Worm (Caenorhabditis elegans): ENCODE data around the gene C25A8.2.

C25A8.2 gene

DNA sequence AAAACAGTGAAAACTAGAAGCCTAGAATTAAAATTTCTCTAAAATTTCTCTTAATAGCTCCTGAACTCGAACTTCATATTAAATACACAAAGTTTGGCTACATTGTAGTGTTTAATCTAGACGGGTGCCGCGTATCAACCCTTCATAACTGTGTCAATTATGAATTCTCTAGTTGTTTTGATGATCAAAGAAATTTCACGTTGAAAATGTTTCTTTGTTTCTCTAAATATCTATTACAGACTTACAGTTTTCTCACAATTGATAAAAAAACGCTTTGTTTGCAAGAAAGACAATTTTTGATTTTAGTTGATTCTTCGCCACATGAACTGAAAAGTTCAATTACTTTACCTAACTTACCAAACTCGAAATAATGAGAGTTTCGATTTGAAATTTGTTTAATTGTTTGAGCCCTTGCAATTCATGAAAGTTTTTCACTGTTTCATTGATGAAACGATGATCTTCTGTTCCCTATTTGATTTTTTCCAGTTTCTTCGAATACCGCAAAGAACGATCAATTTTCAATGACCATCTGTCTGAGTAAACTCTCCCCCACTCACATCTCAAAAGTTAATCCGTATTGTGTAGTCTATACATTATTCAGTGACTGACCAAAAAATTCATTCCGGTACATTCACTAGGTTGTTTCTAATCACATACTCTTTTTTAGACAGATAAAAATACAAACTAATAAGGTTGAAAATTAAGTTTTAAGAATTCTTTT lies 37.2 kb downstream of the C25A8.2 start:
- TF ChIP-seq nhr-19 (GFP tag; conservative IDR thresholded peaks at IDR 0.05) (peak; percentile 96), ets-5 (GFP tag; IDR thresholded peaks at IDR 0.05) (no peak), ces-1 (GFP tag; optimal IDR thresholded peaks at IDR 0.05) (no peak), C16A3.4 (tag; optimal IDR thresholded peaks at IDR 0.05) (no peak), lin-39 (tag; optimal IDR thresholded peaks at IDR 0.05) (no peak), ama-1 (optimal IDR thresholded peaks at IDR 0.05) (no peak), nhr-11 (tag; optimal IDR thresholded peaks at IDR 0.05) (no peak), dsc-1 (tag; optimal IDR thresholded peaks at IDR 0.05) (no peak), C34B4.2 (tag; optimal IDR thresholded peaks at IDR 0.05) (no peak), zip-4 (GFP tag; optimal IDR thresholded peaks at IDR 0.05) (no peak), unc-62 (GFP tag; optimal IDR thresholded peaks at IDR 0.05) (no peak), mab-9 (GFP tag; IDR thresholded peaks at IDR 0.05) (no peak), hlh-4 (tag; optimal IDR thresholded peaks at IDR 0.05) (no peak), ztf-11 (tag; optimal IDR thresholded peaks at IDR 0.05) (no peak), tbx-2 (tag; optimal IDR thresholded peaks at IDR 0.05) (no peak), nhr-71 (tag; optimal IDR thresholded peaks at IDR 0.05) (peak; percentile 76), Y116A8C.19 (tag; optimal IDR thresholded peaks at IDR 0.05; ENCODE audit: borderline replicate concordance) (no peak), nhr-237 (tag; optimal IDR thresholded peaks at IDR 0.05) (no peak), unc-30 (tag; optimal IDR thresholded peaks at IDR 0.05) (no peak), tlp-1 (tag; optimal IDR thresholded peaks at IDR 0.05) (no peak), efl-1 (optimal IDR thresholded peaks at IDR 0.05) (no peak), efl-1 (GFP tag; optimal IDR thresholded peaks at IDR 0.05 in 1 of 2) (no peak), mef-2 (tag; optimal IDR thresholded peaks at IDR 0.05) (no peak), F16B12.6 (tag; optimal IDR thresholded peaks at IDR 0.05) (no peak), nhr-76 (tag; optimal IDR thresholded peaks at IDR 0.05) (no peak), nhr-12 (tag; optimal IDR thresholded peaks at IDR 0.05) (no peak), nhr-85 (tag) (no peak), dpl-1 (GFP tag; optimal IDR thresholded peaks at IDR 0.05) (no peak), C04F5.9 (tag; optimal IDR thresholded peaks at IDR 0.05) (no peak), pax-3 (tag; optimal IDR thresholded peaks at IDR 0.05) (peak; percentile 13), sup-37 (GFP tag; optimal IDR thresholded peaks at IDR 0.05) (no peak), hlh-17 (GFP tag; optimal IDR thresholded peaks at IDR 0.05; ENCODE audit: borderline replicate concordance) (no peak), fos-1 (tag; optimal IDR thresholded peaks at IDR 0.05) (no peak), snpc-4 (tag; optimal IDR thresholded peaks at IDR 0.05) (no peak), pag-3 (tag; optimal IDR thresholded peaks at IDR 0.05; ENCODE audit: borderline replicate concordance, insufficient read depth) (no peak), alr-1 (tag; optimal IDR thresholded peaks at IDR 0.05; ENCODE audit: borderline replicate concordance) (no peak), lin-13 (GFP tag; optimal IDR thresholded peaks at IDR 0.05) (no peak), unc-130 (tag; optimal IDR thresholded peaks at IDR 0.05) (no peak), aha-1 (tag; optimal IDR thresholded peaks at IDR 0.05) (no peak), ztf-4 (tag; optimal IDR thresholded peaks at IDR 0.05) (peak; percentile 38), nhr-90 (tag; optimal IDR thresholded peaks at IDR 0.05; ENCODE audit: poor library complexity) (no peak), mep-1 (tag; optimal IDR thresholded peaks at IDR 0.05) (peak; percentile 46), lin-35 (GFP tag; optimal IDR thresholded peaks at IDR 0.05) (no peak), fkh-10 (GFP tag; optimal IDR thresholded peaks at IDR 0.05) (no peak), pqm-1 (tag; optimal IDR thresholded peaks at IDR 0.05) (no peak), unc-98 (GFP tag; IDR thresholded peaks at IDR 0.05) (no peak), egl-13 (tag; optimal IDR thresholded peaks at IDR 0.05) (no peak), elt-2 (tag; optimal IDR thresholded peaks at IDR 0.05) (no peak), zag-1 (tag; optimal IDR thresholded peaks at IDR 0.05) (no peak), vab-15 (tag; optimal IDR thresholded peaks at IDR 0.05) (no peak), ceh-90 (tag; optimal IDR thresholded peaks at IDR 0.05) (no peak), aly-2 (tag; optimal IDR thresholded peaks at IDR 0.05) (no peak), jun-1 (tag; optimal IDR thresholded peaks at IDR 0.05) (no peak), skn-1 (tag; optimal IDR thresholded peaks at IDR 0.05) (no peak)
